In the genomic region with DNA sequence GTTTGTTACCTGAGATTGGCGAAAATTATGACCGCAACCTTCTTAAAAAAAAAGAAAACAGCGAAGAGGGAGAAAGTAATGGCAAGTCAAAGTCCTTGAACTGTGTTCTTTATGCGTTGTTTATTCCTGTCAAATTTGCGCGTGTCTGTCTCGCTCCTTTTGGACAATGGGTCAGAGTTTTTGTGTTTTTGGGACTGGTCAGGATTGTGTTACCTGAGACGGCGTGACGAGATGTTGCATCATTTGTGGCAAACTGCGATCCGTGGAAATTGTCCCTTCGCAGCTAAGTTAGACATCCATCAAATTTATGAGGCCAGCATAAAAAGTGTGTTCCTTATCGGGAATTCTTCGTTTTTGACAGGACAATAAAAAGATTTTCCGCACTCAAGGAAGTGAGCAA, we compare ENCODE assay signal across 2 fruit fly cellular contexts.
TF ChIP-seq lines count a peak whose summit lies in the region.

No protein-coding gene starts in this region.

- no peak for TF ChIP-seq CTCF in whole organism, embryonic (GFP tag; optimal IDR thresholded peaks at IDR 0.05; lab: Kevin White, UChicago)

TF ChIP-seq in whole organism, embryonic, 481 proteins besides CTCF, POLR2A, EP300 and RAD21:
- TF ChIP-seq cad (GFP tag; optimal IDR thresholded peaks at IDR 0.05; lab: Kevin White, UChicago), result peak; percentile 88
- TF ChIP-seq ato (GFP tag; IDR thresholded peaks at IDR 0.05; lab: Robert Waterston, UW; ENCODE audit: partially characterized antibody), result no peak
- TF ChIP-seq pho (GFP tag; optimal IDR thresholded peaks at IDR 0.05; lab: Kevin White, UChicago), result no peak
- TF ChIP-seq CG15479 (GFP tag; optimal IDR thresholded peaks at IDR 0.05; lab: Kevin White, UChicago), result peak; percentile 85
- TF ChIP-seq H2.0 (GFP tag; IDR thresholded peaks at IDR 0.05; lab: Robert Waterston, UW), result no peak
- no peak for TF ChIP-seq phol (tag; optimal IDR thresholded peaks at IDR 0.05; lab: Kevin White, UChicago)
- TF ChIP-seq CG7271 (tag; optimal IDR thresholded peaks at IDR 0.05; lab: Kevin White, UChicago), result peak; percentile 19
- no peak for TF ChIP-seq Mes4 (GFP tag; optimal IDR thresholded peaks at IDR 0.05; lab: Kevin White, UChicago)
- peak in 1 of 2 experiments; percentile 55 for TF ChIP-seq tll (GFP tag; optimal IDR thresholded peaks at IDR 0.05; lab: Kevin White, UChicago)
- no peak for TF ChIP-seq salm (tag; optimal IDR thresholded peaks at IDR 0.05; lab: Kevin White, UChicago)
- TF ChIP-seq fd96Cb (tag; optimal IDR thresholded peaks at IDR 0.05; lab: Kevin White, UChicago), result no peak
- TF ChIP-seq tin (GFP tag; optimal IDR thresholded peaks at IDR 0.05; lab: Kevin White, UChicago), result no peak
- no peak for TF ChIP-seq CG12104 (GFP tag; optimal IDR thresholded peaks at IDR 0.05; lab: Kevin White, UChicago)
- TF ChIP-seq onecut (GFP tag; IDR thresholded peaks at IDR 0.05; lab: Robert Waterston, UW), result no peak
- no peak for TF ChIP-seq CG10979 (tag; optimal IDR thresholded peaks at IDR 0.05; lab: Kevin White, UChicago)

TF ChIP-seq in whole organism, prepupa, 60 proteins besides CTCF, POLR2A, EP300 and RAD21:
- TF ChIP-seq CG6163 (GFP tag; IDR thresholded peaks at IDR 0.05; lab: Robert Waterston, UW) (no peak), Blimp-1 (GFP tag; optimal IDR thresholded peaks at IDR 0.05; lab: Kevin White, UChicago) (peak; percentile 89), spab (GFP tag; optimal IDR thresholded peaks at IDR 0.05; lab: Kevin White, UChicago) (no peak), CG3919 (GFP tag; optimal IDR thresholded peaks at IDR 0.05; lab: Kevin White, UChicago) (no peak), Hr39 (GFP tag; optimal IDR thresholded peaks at IDR 0.05; lab: Kevin White, UChicago) (no peak), Gug (GFP tag; IDR thresholded peaks at IDR 0.05; lab: Robert Waterston, UW) (no peak), vri (GFP tag; optimal IDR thresholded peaks at IDR 0.05; lab: Kevin White, UChicago) (peak; percentile 2), cyc (GFP tag; optimal IDR thresholded peaks at IDR 0.05; lab: Kevin White, UChicago) (no peak), salr (GFP tag; optimal IDR thresholded peaks at IDR 0.05; lab: Kevin White, UChicago) (no peak), fkh (GFP tag; optimal IDR thresholded peaks at IDR 0.05; lab: Kevin White, UChicago) (no peak)
